Fruit fly (Drosophila melanogaster) whole organism, embryonic: ENCODE measurements around the gene CG12992.
A peak's percentile ranks its signal among the peaks of the same experiment; 100 is the strongest.

ENCODE experiments used
- Atf-2 ChIP-seq: fragments of 200-800 bp; sonication (Bioruptor generic); optimal IDR thresholded peaks from 2 replicates; lab custom pipeline; 2016; ENCODE audit warnings: missing biosample characterization, missing genetic modification characterization
- Blimp-1 ChIP-seq: fragments of 200-800 bp; sonication (Bioruptor generic); optimal IDR thresholded peaks from 3 replicates; lab custom pipeline; 2018; ENCODE audit warnings: missing biosample characterization, missing genetic modification characterization, mild to moderate bottlenecking, moderate library complexity, missing genetic modification reagents
- CG10209 ChIP-seq: fragments of 200-800 bp; sonication (Bioruptor generic); optimal IDR thresholded peaks from 3 replicates; lab custom pipeline; 2017; ENCODE audit warnings: missing biosample characterization, mild to moderate bottlenecking, missing genetic modification characterization, missing genetic modification reagents
- CG11696 ChIP-seq: fragments of 200-800 bp; sonication (Bioruptor generic); IDR thresholded peaks from 2 replicates; pipeline ENCODE4 v1.3.6; 2022; ENCODE audit warnings: missing biosample characterization, missing genetic modification characterization
- CG12219 ChIP-seq: fragments of 200-800 bp; sonication (Bioruptor generic); optimal IDR thresholded peaks from 3 replicates; lab custom pipeline; 2018; ENCODE audit warnings: missing biosample characterization, mild to moderate bottlenecking, missing genetic modification characterization
- CG12769 ChIP-seq: fragments of 200-800 bp; sonication (Bioruptor generic); optimal IDR thresholded peaks from 2 replicates; lab custom pipeline; 2019; ENCODE audit warnings: missing biosample characterization, mild to moderate bottlenecking, missing genetic modification characterization, moderate library complexity
- CG14014 ChIP-seq: fragments of 200-800 bp; sonication (Bioruptor generic); IDR thresholded peaks from 2 replicates; pipeline ENCODE4 v1.3.6; 2022; ENCODE audit warnings: missing biosample characterization, missing genetic modification characterization
- CG1603 ChIP-seq: fragments of 200-800 bp; sonication (Bioruptor generic); optimal IDR thresholded peaks from 2 replicates; lab custom pipeline; 2019; ENCODE audit warnings: missing biosample characterization, mild to moderate bottlenecking, missing genetic modification characterization, moderate library complexity
- CG17385 ChIP-seq: fragments of 200-800 bp; sonication (Bioruptor generic); optimal IDR thresholded peaks from 3 replicates; lab custom pipeline; 2018; ENCODE audit warnings: missing biosample characterization, mild to moderate bottlenecking, missing genetic modification characterization
- CG18619 ChIP-seq: fragments of 200-800 bp; sonication (Bioruptor generic); optimal IDR thresholded peaks from 3 replicates; lab custom pipeline; 2017; ENCODE audit warnings: missing biosample characterization, mild to moderate bottlenecking, missing genetic modification characterization
- CG33213 ChIP-seq: fragments of 200-800 bp; sonication (Bioruptor generic); optimal IDR thresholded peaks from 3 replicates; lab custom pipeline; 2016; ENCODE audit warnings: missing biosample characterization, missing genetic modification characterization
- CG5180 ChIP-seq: fragments of 200-800 bp; sonication (Bioruptor generic); optimal IDR thresholded peaks from 3 replicates; lab custom pipeline; 2017; ENCODE audit warnings: missing biosample characterization, missing genetic modification characterization, mild to moderate bottlenecking, moderate library complexity, missing genetic modification reagents
- CG8281 ChIP-seq: fragments of 200-800 bp; sonication (Bioruptor generic); optimal IDR thresholded peaks from 2 replicates; lab custom pipeline; 2018; ENCODE audit warnings: missing biosample characterization, mild to moderate bottlenecking, missing genetic modification characterization, moderate library complexity
- CTCF ChIP-seq: fragments of 200-800 bp; sonication (Bioruptor generic); optimal IDR thresholded peaks from 2 replicates; lab custom pipeline; 2017; ENCODE audit warnings: missing biosample characterization, mild to moderate bottlenecking, missing genetic modification characterization, moderate library complexity
- Dad ChIP-seq: fragments of 200-800 bp; sonication (Bioruptor generic); optimal IDR thresholded peaks from 3 replicates; lab custom pipeline; 2016; ENCODE audit warnings: missing biosample characterization, missing genetic modification characterization
- Eip74EF ChIP-seq, 2 experiments: fragments of 200-800 bp in 1 of 2; fragments of >200 bp in 1 of 2; sonication (Bioruptor generic) in 1 of 2; optimal IDR thresholded peaks; 2 replicates each; lab custom pipeline; 2017 to 2019; ENCODE audit warnings: missing biosample characterization in 2 of 2, missing genetic modification characterization in 2 of 2, mild to moderate bottlenecking in 1 of 2, moderate library complexity in 1 of 2
- H15 ChIP-seq: fragments of 200-800 bp; sonication (Bioruptor generic); IDR thresholded peaks from 3 replicates; pipeline ENCODE4 v1.3.6; 2022; ENCODE audit warnings: missing biosample characterization, missing genetic modification characterization
- NK7.1 ChIP-seq: fragments of 200-800 bp; sonication (Bioruptor generic); optimal IDR thresholded peaks from 3 replicates; lab custom pipeline; 2016; ENCODE audit warnings: missing biosample characterization, missing genetic modification characterization
- Oli ChIP-seq: fragments of 200-800 bp; sonication (Bioruptor generic); optimal IDR thresholded peaks from 2 replicates; lab custom pipeline; 2018; ENCODE audit warnings: missing biosample characterization, mild to moderate bottlenecking, missing genetic modification characterization, moderate library complexity
- PHDP ChIP-seq: fragments of 200-800 bp; sonication (Bioruptor generic); optimal IDR thresholded peaks from 3 replicates; lab custom pipeline; 2018; ENCODE audit warnings: missing biosample characterization, mild to moderate bottlenecking, missing genetic modification characterization, moderate library complexity
- Pdp1 ChIP-seq, 2 experiments: fragments of 200-800 bp; sonication (Bioruptor generic); optimal IDR thresholded peaks; 3 replicates each; lab custom pipeline; 2016; ENCODE audit warnings: missing biosample characterization in 2 of 2, missing genetic modification characterization in 2 of 2, mild to moderate bottlenecking in 1 of 2, moderate library complexity in 1 of 2
- Rfx ChIP-seq: fragments of 200-800 bp; sonication (Bioruptor generic); IDR thresholded peaks from 2 replicates; pipeline ENCODE4 v1.3.6; 2022; ENCODE audit warnings: missing biosample characterization, missing genetic modification characterization
- ab ChIP-seq: fragments of 200-800 bp; sonication (Bioruptor generic); optimal IDR thresholded peaks from 2 replicates; lab custom pipeline; 2016; ENCODE audit warnings: missing biosample characterization, missing genetic modification characterization
- bsh ChIP-seq, 2 experiments: fragments of 200-800 bp; sonication (Bioruptor generic); optimal IDR thresholded peaks; 2 replicates each; lab custom pipeline; 2017 to 2018; ENCODE audit warnings: mild to moderate bottlenecking in 2 of 2, missing biosample characterization in 2 of 2, missing genetic modification characterization in 2 of 2, moderate library complexity in 1 of 2
- croc ChIP-seq: fragments of 200-800 bp; sonication (Bioruptor generic); conservative IDR thresholded peaks from 3 replicates; pipeline ENCODE4 v1.3.6; 2022; ENCODE audit warnings: missing biosample characterization, missing genetic modification characterization
- dpn ChIP-seq, 2 experiments: fragments of 200-800 bp; sonication (Bioruptor generic); optimal IDR thresholded peaks; 3 replicates each; lab custom pipeline; 2016; ENCODE audit warnings: missing biosample characterization in 2 of 2, missing genetic modification characterization in 2 of 2
- eyg ChIP-seq: fragments of 200-800 bp; sonication (Bioruptor generic); optimal IDR thresholded peaks from 3 replicates; lab custom pipeline; 2016; ENCODE audit warnings: missing biosample characterization, missing genetic modification characterization
- fd64A ChIP-seq: fragments of 200-800 bp; sonication (Bioruptor generic); optimal IDR thresholded peaks from 3 replicates; lab custom pipeline; 2018; ENCODE audit warnings: missing biosample characterization, mild to moderate bottlenecking, missing genetic modification characterization
- fd96Cb ChIP-seq: fragments of 200-800 bp; sonication (Bioruptor generic); optimal IDR thresholded peaks from 2 replicates; lab custom pipeline; 2018; ENCODE audit warnings: missing biosample characterization, mild to moderate bottlenecking, missing genetic modification characterization, moderate library complexity
- fru ChIP-seq: fragments of >200 bp; optimal IDR thresholded peaks from 2 replicates; lab custom pipeline; 2017
- gfzf ChIP-seq: fragments of 200-800 bp; sonication (Bioruptor generic); optimal IDR thresholded peaks from 2 replicates; lab custom pipeline; 2016; ENCODE audit warnings: missing biosample characterization, mild to moderate bottlenecking, missing genetic modification characterization, moderate library complexity
- grau ChIP-seq: fragments of 200-800 bp; optimal IDR thresholded peaks from 3 replicates; lab custom pipeline; 2019; ENCODE audit warnings: missing biosample characterization, mild to moderate bottlenecking, missing genetic modification characterization, moderate library complexity
- kah ChIP-seq: fragments of 200-800 bp; sonication (Bioruptor generic); optimal IDR thresholded peaks from 2 replicates; lab custom pipeline; 2018; ENCODE audit warnings: missing biosample characterization, mild to moderate bottlenecking, missing genetic modification characterization
- ken ChIP-seq: fragments of 200-800 bp; sonication (Bioruptor generic); IDR thresholded peaks from 3 replicates; pipeline ENCODE4 v1.3.6; 2022; ENCODE audit warnings: missing biosample characterization, missing genetic modification characterization
- lab ChIP-seq: fragments of 200-800 bp; sonication (Bioruptor generic); optimal IDR thresholded peaks from 3 replicates; lab custom pipeline; 2017; ENCODE audit warnings: missing biosample characterization, missing genetic modification characterization, mild to moderate bottlenecking, moderate library complexity, missing genetic modification reagents
- pnt ChIP-seq: fragments of 200-800 bp; sonication (Bioruptor generic); optimal IDR thresholded peaks from 3 replicates; lab custom pipeline; 2016; ENCODE audit warnings: missing biosample characterization, missing genetic modification characterization
- row ChIP-seq: fragments of 200-800 bp; sonication (Bioruptor generic); IDR thresholded peaks from 3 replicates; pipeline ENCODE4 v1.3.6; 2022; ENCODE audit warnings: missing biosample characterization, missing genetic modification characterization
- sd ChIP-seq: fragments of 200-800 bp; sonication (Bioruptor generic); optimal IDR thresholded peaks from 3 replicates; lab custom pipeline; 2018; ENCODE audit warnings: missing biosample characterization, mild to moderate bottlenecking, missing genetic modification characterization, moderate library complexity
- sens ChIP-seq: fragments of 200-800 bp; sonication (Bioruptor generic); peaks from one replicate; lab custom pipeline; 2016; ENCODE audit warnings: missing biosample characterization, missing genetic modification characterization
- ssp ChIP-seq: fragments of 200-800 bp; sonication (Bioruptor generic); IDR thresholded peaks from 2 replicates; pipeline ENCODE4 v1.3.6; 2022; ENCODE audit warnings: missing biosample characterization, missing genetic modification characterization
- tgo ChIP-seq: fragments of 200-800 bp; sonication (Bioruptor generic); IDR thresholded peaks from 3 replicates; pipeline ENCODE4 v1.3.6; 2022; ENCODE audit warnings: missing biosample characterization, missing genetic modification characterization
- toy ChIP-seq: fragments of 200-800 bp; sonication (Bioruptor generic); IDR thresholded peaks from 2 replicates; pipeline ENCODE4 v1.3.6; 2022; ENCODE audit warnings: missing biosample characterization, missing genetic modification characterization
- zen ChIP-seq: fragments of 200-800 bp; sonication (Bioruptor generic); optimal IDR thresholded peaks from 3 replicates; lab custom pipeline; 2018; ENCODE audit warnings: missing biosample characterization, mild to moderate bottlenecking, missing genetic modification characterization, moderate library complexity
- zfh1 ChIP-seq: fragments of 200-800 bp; sonication (Bioruptor generic); IDR thresholded peaks from 3 replicates; pipeline ENCODE4 v1.3.6; 2022; ENCODE audit warnings: missing biosample characterization, missing genetic modification characterization

Gene CG12992

DNA sequence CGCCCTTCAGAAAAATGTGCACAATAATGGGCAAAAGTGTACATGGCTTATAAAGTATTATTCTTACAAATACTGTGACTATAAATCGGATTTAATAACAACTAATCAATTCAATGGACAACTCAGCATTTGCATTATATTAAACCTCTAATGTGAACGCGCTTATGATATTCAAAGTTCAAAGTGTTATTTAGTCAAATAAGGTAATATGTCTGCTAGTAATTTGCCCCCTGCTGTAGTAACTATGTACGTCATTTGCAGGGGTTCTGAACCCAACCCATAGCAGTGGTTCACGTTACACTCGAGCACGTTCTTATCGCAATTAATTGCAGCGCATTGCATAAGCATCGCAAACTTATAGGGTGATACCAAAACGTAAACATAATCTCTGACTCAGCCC, 531 bp upstream of the CG12992 start (continued):
- TF ChIP-seq sd (tag; lab: Kevin White, UChicago) (no peak), CG8281 (tag; lab: Kevin White, UChicago) (no peak), pnt (GFP tag; lab: Kevin White, UChicago) (no peak), zen (tag; lab: Kevin White, UChicago) (no peak), dpn (GFP tag; optimal IDR thresholded peaks at IDR 0.05; lab: Kevin White, UChicago) (peak in 1 of 2 experiments; percentile 15), CG33213 (GFP tag; lab: Kevin White, UChicago) (no peak), CG18619 (peak; percentile 7), Oli (tag; lab: Kevin White, UChicago) (peak; percentile 48), croc (no peak), toy (GFP tag; lab: Robert Waterston, UW) (no peak), ssp (GFP tag; lab: Robert Waterston, UW) (no peak), fd64A (GFP tag; lab: Kevin White, UChicago) (no peak), CG1603 (tag; lab: Kevin White, UChicago) (peak; percentile 32), Dad (no peak), eyg (no peak), row (GFP tag; lab: Robert Waterston, UW) (peak; percentile 43), Rfx (GFP tag; lab: Robert Waterston, UW) (0 out of 2 replicates have a peak, but pooled peaks have one; percentile 13), sens (peak; percentile 71), CG11696 (peak; percentile 79), bsh (GFP tag; optimal IDR thresholded peaks at IDR 0.05; lab: Kevin White, UChicago) (peak in 1 of 2 experiments; percentile 26), tgo (GFP tag; lab: Robert Waterston, UW) (0 out of 3 replicates have a peak, but pooled peaks have one; percentile 22), PHDP (tag; lab: Kevin White, UChicago) (peak; percentile 37), fd96Cb (no peak), CG17385 (GFP tag; lab: Kevin White, UChicago) (peak; percentile 30), CG12219 (peak; percentile 28), CG10209 (GFP tag; lab: Kevin White, UChicago) (peak; percentile 14), ken (no peak), CG12769 (tag; lab: Kevin White, UChicago) (peak; percentile 22), zfh1 (GFP tag; lab: Robert Waterston, UW) (no peak), ab (GFP tag; lab: Kevin White, UChicago) (no peak), CTCF (GFP tag; lab: Kevin White, UChicago) (peak; percentile 8), kah (GFP tag; lab: Kevin White, UChicago) (no peak), NK7.1 (GFP tag; lab: Kevin White, UChicago) (no peak), Atf-2 (no peak), Blimp-1 (GFP tag; lab: Kevin White, UChicago) (peak; percentile 40), lab (GFP tag; lab: Kevin White, UChicago) (peak; percentile 16), Eip74EF (GFP tag; optimal IDR thresholded peaks at IDR 0.05; lab: Kevin White, UChicago) (no peak), CG14014 (GFP tag; lab: Robert Waterston, UW) (no peak), gfzf (no peak), fru (no peak), CG5180 (no peak), Pdp1 (GFP tag; optimal IDR thresholded peaks at IDR 0.05; lab: Kevin White, UChicago) (peak in 1 of 2 experiments; percentile 39), H15 (GFP tag; lab: Robert Waterston, UW) (no peak), grau (peak; percentile 35)
